Fruit fly (Drosophila melanogaster): Measurements from ENCODE around the gene Cyp4e3.

Gene Cyp4e3

dm6 chr2L:9737360-9737759, 12.5 kb downstream of the Cyp4e3 start:
- TF ChIP-seq CG34367 (tag; optimal IDR thresholded peaks at IDR 0.05) (no peak), CG14655 (GFP tag; optimal IDR thresholded peaks at IDR 0.05) (no peak), CG8301 (tag; optimal IDR thresholded peaks at IDR 0.05) (no peak), CG32121 (GFP tag; IDR thresholded peaks at IDR 0.05) (no peak), CG10348 (GFP tag; IDR thresholded peaks at IDR 0.05) (no peak)

dm6 chr2L:9736000-9736695, 13.7 kb downstream of the Cyp4e3 start, which contains the start of gene CG13117:
Gene CG13117, plus strand, starts transcription at chr2L:9736645.
- TF ChIP-seq CG8159 (tag; optimal IDR thresholded peaks at IDR 0.05) (peak; percentile 58), CG15710 (tag; optimal IDR thresholded peaks at IDR 0.05) (peak; percentile 55), CG8301 (tag; optimal IDR thresholded peaks at IDR 0.05) (peak; percentile 49), EcR (GFP tag; optimal IDR thresholded peaks at IDR 0.05) (no peak), Pif1A (GFP tag; optimal IDR thresholded peaks at IDR 0.05) (peak; percentile 5), Snoo (tag; optimal IDR thresholded peaks at IDR 0.05) (peak; percentile 11), CG32121 (GFP tag; IDR thresholded peaks at IDR 0.05) (no peak), CG9948 (tag; optimal IDR thresholded peaks at IDR 0.05) (peak; percentile 3), CG14655 (GFP tag; optimal IDR thresholded peaks at IDR 0.05) (peak; percentile 62), Ets98B (GFP tag; IDR thresholded peaks at IDR 0.05) (peak; percentile 62), CG4496 (GFP tag; IDR thresholded peaks at IDR 0.05) (peak; percentile 32; the same call in 1 of the 3 replicates), Pif1B (GFP tag; optimal IDR thresholded peaks at IDR 0.05) (no peak), CG17806 (tag; optimal IDR thresholded peaks at IDR 0.05) (peak; percentile 2), CG10348 (GFP tag; IDR thresholded peaks at IDR 0.05) (no peak), CG13204 (GFP tag; optimal IDR thresholded peaks at IDR 0.05) (no peak), CG12605 (GFP tag; IDR thresholded peaks at IDR 0.05) (peak; percentile 20; the same call in 1 of the 2 replicates)

dm6 chr2L:9734134-9734533, 15.7 kb downstream of the Cyp4e3 start:
- TF ChIP-seq Snoo (tag; optimal IDR thresholded peaks at IDR 0.05) (peak; percentile 15), CG8159 (tag; optimal IDR thresholded peaks at IDR 0.05) (peak; percentile 5), CG34367 (tag; optimal IDR thresholded peaks at IDR 0.05) (peak; percentile 14), Pif1A (GFP tag; optimal IDR thresholded peaks at IDR 0.05) (peak; percentile 40), CG10348 (GFP tag; IDR thresholded peaks at IDR 0.05) (no peak), CG4496 (GFP tag; IDR thresholded peaks at IDR 0.05) (0 out of 3 replicates have a peak, but pooled peaks have one; percentile 13)

dm6 chr2L:9731269-9731668, 18.6 kb downstream of the Cyp4e3 start:
- TF ChIP-seq CG8159 (tag; optimal IDR thresholded peaks at IDR 0.05) (peak; percentile 12), fd96Ca (GFP tag; IDR thresholded peaks at IDR 0.05) (0 out of 3 replicates have a peak, but pooled peaks have one; percentile 9), CG34367 (tag; optimal IDR thresholded peaks at IDR 0.05) (no peak), Pif1A (GFP tag; optimal IDR thresholded peaks at IDR 0.05) (no peak), CG9948 (tag; optimal IDR thresholded peaks at IDR 0.05) (no peak), CG32121 (GFP tag; IDR thresholded peaks at IDR 0.05) (no peak), CG4496 (GFP tag; IDR thresholded peaks at IDR 0.05) (0 out of 3 replicates have a peak, but pooled peaks have one; percentile 28), CG13204 (GFP tag; optimal IDR thresholded peaks at IDR 0.05) (no peak), CG8301 (tag; optimal IDR thresholded peaks at IDR 0.05) (no peak), CG10348 (GFP tag; IDR thresholded peaks at IDR 0.05) (no peak)

dm6 chr2L:9729618-9730284, 20.1 kb downstream of the Cyp4e3 start, which contains the start of gene CG13116:
Gene CG13116, plus strand, starts transcription at chr2L:9729940.
- TF ChIP-seq CG8301 (tag; optimal IDR thresholded peaks at IDR 0.05) = no peak
- TF ChIP-seq CG17806 (tag; optimal IDR thresholded peaks at IDR 0.05) = no peak
- no peak for TF ChIP-seq Pif1B (GFP tag; optimal IDR thresholded peaks at IDR 0.05)
- TF ChIP-seq gl (tag; optimal IDR thresholded peaks at IDR 0.05) = no peak
- no peak for TF ChIP-seq fd96Ca (GFP tag; IDR thresholded peaks at IDR 0.05)
- TF ChIP-seq CG14655 (GFP tag; optimal IDR thresholded peaks at IDR 0.05) = no peak
- peak; percentile 51 for TF ChIP-seq EcR (GFP tag; optimal IDR thresholded peaks at IDR 0.05)
- TF ChIP-seq Pif1A (GFP tag; optimal IDR thresholded peaks at IDR 0.05) = no peak

- TF ChIP-seq CG10348 (GFP tag; IDR thresholded peaks at IDR 0.05) (no peak), Snoo (tag; optimal IDR thresholded peaks at IDR 0.05) (no peak), CG8159 (tag; optimal IDR thresholded peaks at IDR 0.05) (no peak), Ets98B (GFP tag; IDR thresholded peaks at IDR 0.05) (no peak), CG9948 (tag; optimal IDR thresholded peaks at IDR 0.05) (no peak), CG17806 (tag; optimal IDR thresholded peaks at IDR 0.05) (no peak), Pif1B (GFP tag; optimal IDR thresholded peaks at IDR 0.05) (no peak), gl (tag; optimal IDR thresholded peaks at IDR 0.05) (no peak), fd96Ca (GFP tag; IDR thresholded peaks at IDR 0.05) (no peak), CG15710 (tag; optimal IDR thresholded peaks at IDR 0.05) (no peak), Pif1A (GFP tag; optimal IDR thresholded peaks at IDR 0.05) (no peak), CG12605 (GFP tag; IDR thresholded peaks at IDR 0.05) (no peak), CG13204 (GFP tag; optimal IDR thresholded peaks at IDR 0.05) (no peak), CG32121 (GFP tag; IDR thresholded peaks at IDR 0.05) (no peak)
These were observed 21.1 kb downstream of the Cyp4e3 start for dm6 chr2L:9728791-9729190.

Measured in whole organism, pupa.